Fruit fly (Drosophila melanogaster): Measurements from ENCODE around the gene CG9338.

Gene CG9338

DNA sequence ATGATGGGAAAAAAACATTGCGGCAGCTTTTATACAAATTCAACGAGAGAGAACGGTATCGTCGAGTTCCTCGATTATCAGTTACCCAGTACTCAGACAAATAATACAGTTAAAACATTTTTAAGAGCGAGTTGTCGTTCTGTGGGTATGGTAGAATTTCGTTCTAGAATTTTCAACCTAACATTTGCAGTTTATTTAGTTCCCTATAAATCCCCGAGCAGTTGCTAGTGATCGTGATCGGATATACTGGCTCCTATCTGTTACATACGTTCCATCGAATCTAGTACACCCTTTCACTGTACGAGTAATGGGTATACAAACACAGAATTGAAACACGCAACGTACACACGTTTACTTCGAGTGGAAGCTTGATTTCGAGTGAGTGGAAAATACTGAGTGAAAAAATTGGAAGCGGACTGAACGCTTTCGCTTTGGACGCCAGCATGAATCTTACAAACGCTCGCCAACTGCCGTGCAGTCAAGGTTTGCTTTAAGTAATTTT, at the start of gene CG9338:
Gene CG9338 (plus strand): TSS at position 452 of the 502 bp plus-strand sequence.
- TF ChIP-seq Sox15 (GFP tag; optimal IDR thresholded peaks at IDR 0.05) (peak; percentile 63), CG11294 (GFP tag; IDR thresholded peaks at IDR 0.05) (peak; percentile 86), CG10631 (GFP tag; optimal IDR thresholded peaks at IDR 0.05) (peak; percentile 51), Hr39 (GFP tag; optimal IDR thresholded peaks at IDR 0.05) (peak; percentile 80), Eip78C (GFP tag) (peak; percentile 92), CG6276 (GFP tag; optimal IDR thresholded peaks at IDR 0.05) (peak; percentile 87), CG6792 (GFP tag; optimal IDR thresholded peaks at IDR 0.05) (peak; percentile 82), CG10669 (GFP tag; optimal IDR thresholded peaks at IDR 0.05) (peak; percentile 85), Gug (GFP tag; IDR thresholded peaks at IDR 0.05) (peak; percentile 87), Ets21C (GFP tag; optimal IDR thresholded peaks at IDR 0.05) (peak; percentile 66), vri (GFP tag; optimal IDR thresholded peaks at IDR 0.05) (peak; percentile 81), fd59A (GFP tag; optimal IDR thresholded peaks at IDR 0.05) (no peak), Lpt (GFP tag; optimal IDR thresholded peaks at IDR 0.05) (peak; percentile 65), CG6808 (GFP tag; optimal IDR thresholded peaks at IDR 0.05) (peak; percentile 72), CG8119 (GFP tag; IDR thresholded peaks at IDR 0.05) (peak; percentile 78; the same call in 2 of the 3 replicates), eg (GFP tag; IDR thresholded peaks at IDR 0.05) (peak; percentile 90), net (GFP tag; optimal IDR thresholded peaks at IDR 0.05) (peak; percentile 76), CG15336 (GFP tag; IDR thresholded peaks at IDR 0.05) (peak; percentile 81), topi (GFP tag; optimal IDR thresholded peaks at IDR 0.05) (peak; percentile 84), Eip93F (GFP tag; optimal IDR thresholded peaks at IDR 0.05) (no peak), cyc (GFP tag; optimal IDR thresholded peaks at IDR 0.05) (peak; percentile 78), dac (GFP tag; optimal IDR thresholded peaks at IDR 0.05) (peak; percentile 21), CG6854 (GFP tag; optimal IDR thresholded peaks at IDR 0.05) (no peak), CG6163 (GFP tag; IDR thresholded peaks at IDR 0.05) (no peak; the same call in 2 of the 3 replicates), ss (GFP tag; optimal IDR thresholded peaks at IDR 0.05) (peak in 1 of 2 experiments; percentile 88), OdsH (GFP tag; optimal IDR thresholded peaks at IDR 0.05) (peak; percentile 66), CG7368 (GFP tag; optimal IDR thresholded peaks at IDR 0.05) (peak; percentile 89), Sox14 (GFP tag; optimal IDR thresholded peaks at IDR 0.05) (peak; percentile 79), spab (GFP tag; optimal IDR thresholded peaks at IDR 0.05) (peak; percentile 67), lz (GFP tag; optimal IDR thresholded peaks at IDR 0.05) (peak; percentile 85), CG3032 (tag; optimal IDR thresholded peaks at IDR 0.05) (peak; percentile 81), fd85E (GFP tag; optimal IDR thresholded peaks at IDR 0.05) (peak; percentile 57), Hr38 (GFP tag; optimal IDR thresholded peaks at IDR 0.05) (no peak), dsx (GFP tag; optimal IDR thresholded peaks at IDR 0.05; ENCODE audit: poor library complexity, severe bottlenecking) (no peak), CG9139 (GFP tag; optimal IDR thresholded peaks at IDR 0.05) (peak; percentile 17), CG16779 (tag; optimal IDR thresholded peaks at IDR 0.05) (peak; percentile 60), achi (GFP tag; optimal IDR thresholded peaks at IDR 0.05) (peak; percentile 70), CG32006 (GFP tag; optimal IDR thresholded peaks at IDR 0.05) (peak; percentile 70), CG1621 (tag; optimal IDR thresholded peaks at IDR 0.05) (no peak), CG4318 (GFP tag; optimal IDR thresholded peaks at IDR 0.05) (peak; percentile 28), Blimp-1 (GFP tag; optimal IDR thresholded peaks at IDR 0.05) (peak; percentile 83), Smox (GFP tag; optimal IDR thresholded peaks at IDR 0.05) (peak; percentile 81), fkh (GFP tag; optimal IDR thresholded peaks at IDR 0.05) (peak; percentile 67), CG8632 (GFP tag; optimal IDR thresholded peaks at IDR 0.05) (peak; percentile 62), CG31627 (GFP tag; optimal IDR thresholded peaks at IDR 0.05) (peak; percentile 80), CG34406 (GFP tag; optimal IDR thresholded peaks at IDR 0.05) (peak; percentile 73), Sox102F (GFP tag; optimal IDR thresholded peaks at IDR 0.05) (peak; percentile 85), Met (GFP tag; optimal IDR thresholded peaks at IDR 0.05) (peak; percentile 85), Ets96B (tag; optimal IDR thresholded peaks at IDR 0.05) (no peak), CG3919 (GFP tag; optimal IDR thresholded peaks at IDR 0.05) (peak; percentile 77), salr (GFP tag; optimal IDR thresholded peaks at IDR 0.05) (peak in 1 of 2 experiments; percentile 53), svp (GFP tag) (peak; percentile 90)
